Fruit fly (Drosophila melanogaster): ENCODE results near the gene RpL27.

Gene RpL27

DNA sequence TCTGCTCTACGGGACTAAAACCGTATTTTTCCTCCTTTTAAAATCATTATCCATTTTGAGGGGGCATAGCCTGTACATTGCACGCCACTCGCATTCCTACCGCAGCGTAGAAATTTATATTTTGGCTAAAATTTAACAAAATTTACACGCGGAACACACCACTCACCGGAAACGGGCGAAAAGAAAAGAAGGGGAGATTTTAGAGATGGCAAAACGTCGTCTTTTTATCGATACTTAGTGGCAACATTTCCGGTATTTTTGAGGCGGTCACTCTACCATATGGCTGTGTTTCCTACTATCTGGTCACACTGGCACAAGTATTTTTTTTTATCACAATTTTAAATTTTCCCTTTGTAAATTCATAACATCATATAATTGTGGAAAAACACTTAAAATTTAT lies at the start of gene RpL27 (continued):
- TF ChIP-seq CG17568 (GFP tag; optimal IDR thresholded peaks at IDR 0.05): peak; percentile 89
- no peak for TF ChIP-seq luna (GFP tag; optimal IDR thresholded peaks at IDR 0.05)
- peak; percentile 23 for TF ChIP-seq zf30C (GFP tag; optimal IDR thresholded peaks at IDR 0.05)
- no peak for TF ChIP-seq CG11093 (GFP tag; IDR thresholded peaks at IDR 0.05)
- peak; percentile 92 for TF ChIP-seq Ets65A (GFP tag)
- peak; percentile 81 for TF ChIP-seq BEAF-32 (GFP tag; optimal IDR thresholded peaks at IDR 0.05)
- TF ChIP-seq CG6272 (GFP tag; IDR thresholded peaks at IDR 0.05): peak; percentile 30
- TF ChIP-seq nom (GFP tag; optimal IDR thresholded peaks at IDR 0.05): peak; percentile 86
- TF ChIP-seq Bdp1 (GFP tag; optimal IDR thresholded peaks at IDR 0.05): peak; percentile 59
- peak; percentile 76 for TF ChIP-seq CG7372 (GFP tag; IDR thresholded peaks at IDR 0.05)
- peak; percentile 73 for TF ChIP-seq CG18011 (GFP tag; optimal IDR thresholded peaks at IDR 0.05)
- peak; percentile 39 for TF ChIP-seq grn (GFP tag; optimal IDR thresholded peaks at IDR 0.05)
- no peak for TF ChIP-seq Gsc (GFP tag; IDR thresholded peaks at IDR 0.05)
- peak; percentile 79 for TF ChIP-seq CG10147 (GFP tag; optimal IDR thresholded peaks at IDR 0.05)
- TF ChIP-seq crc (GFP tag; optimal IDR thresholded peaks at IDR 0.05): peak; percentile 58
- no peak for TF ChIP-seq CG3838 (GFP tag; optimal IDR thresholded peaks at IDR 0.05)
- TF ChIP-seq CG12942 (GFP tag; optimal IDR thresholded peaks at IDR 0.05): peak; percentile 41
- peak; percentile 68 for TF ChIP-seq Dek (tag; optimal IDR thresholded peaks at IDR 0.05)
- TF ChIP-seq CG34422 (GFP tag; IDR thresholded peaks at IDR 0.05): peak; percentile 79
- TF ChIP-seq sug (tag; optimal IDR thresholded peaks at IDR 0.05): peak; percentile 84
- TF ChIP-seq pfk (GFP tag; optimal IDR thresholded peaks at IDR 0.05): peak; percentile 79
- peak; percentile 55 for TF ChIP-seq CG10654 (GFP tag; optimal IDR thresholded peaks at IDR 0.05)
- peak; percentile 73 for TF ChIP-seq Nf-YC (tag; optimal IDR thresholded peaks at IDR 0.05)
- TF ChIP-seq nerfin-2 (GFP tag; IDR thresholded peaks at IDR 0.05; ENCODE audit: partially characterized antibody): no peak
- TF ChIP-seq slp2 (GFP tag; optimal IDR thresholded peaks at IDR 0.05): peak; percentile 63
- TF ChIP-seq Mrtf (GFP tag; IDR thresholded peaks at IDR 0.05): no peak; the same call in 1 of the 3 replicates
- peak; percentile 92 for TF ChIP-seq B-H2 (GFP tag; optimal IDR thresholded peaks at IDR 0.05)
- no peak for TF ChIP-seq kay (GFP tag; optimal IDR thresholded peaks at IDR 0.05)
- TF ChIP-seq CkIIα-i1 (GFP tag; IDR thresholded peaks at IDR 0.05): no peak
- TF ChIP-seq ham (GFP tag; IDR thresholded peaks at IDR 0.05): no peak
- TF ChIP-seq h (optimal IDR thresholded peaks at IDR 0.05): no peak
- peak; percentile 77; the same call in 1 of the 2 replicates for TF ChIP-seq CG32767 (GFP tag; IDR thresholded peaks at IDR 0.05)
- peak; percentile 37 to 67 for TF ChIP-seq bsh (GFP tag; optimal IDR thresholded peaks at IDR 0.05)
- no peak for TF ChIP-seq CG18476 (GFP tag; optimal IDR thresholded peaks at IDR 0.05)
- peak; percentile 60 for TF ChIP-seq D19A (tag; optimal IDR thresholded peaks at IDR 0.05)
- TF ChIP-seq CG4404 (GFP tag; IDR thresholded peaks at IDR 0.05): no peak
- TF ChIP-seq btn (GFP tag; optimal IDR thresholded peaks at IDR 0.05): peak; percentile 38
- peak; percentile 61; the same call in 1 of the 3 replicates for TF ChIP-seq so (GFP tag; IDR thresholded peaks at IDR 0.05)
- TF ChIP-seq Fer3 (tag; optimal IDR thresholded peaks at IDR 0.05): peak; percentile 88
- peak; percentile 73 for TF ChIP-seq CG14014 (GFP tag; IDR thresholded peaks at IDR 0.05)
- TF ChIP-seq seq (GFP tag; IDR thresholded peaks at IDR 0.05): peak; percentile 51; the same call in 1 of the 2 replicates
- peak; percentile 98 for TF ChIP-seq Med (GFP tag)
- no peak for TF ChIP-seq mld (GFP tag; IDR thresholded peaks at IDR 0.05; ENCODE audit: partially characterized antibody)
- TF ChIP-seq CG31388 (GFP tag; optimal IDR thresholded peaks at IDR 0.05): peak; percentile 27
- TF ChIP-seq CG9876 (GFP tag; optimal IDR thresholded peaks at IDR 0.05): peak; percentile 81
- peak; percentile 49 for TF ChIP-seq ewg (GFP tag; optimal IDR thresholded peaks at IDR 0.05)
- peak; percentile 80 for TF ChIP-seq Hand (GFP tag; optimal IDR thresholded peaks at IDR 0.05)
- peak; percentile 86 for TF ChIP-seq CG10209 (GFP tag; optimal IDR thresholded peaks at IDR 0.05)
- TF ChIP-seq gem (tag; optimal IDR thresholded peaks at IDR 0.05): peak; percentile 68
- TF ChIP-seq prd (optimal IDR thresholded peaks at IDR 0.05): no peak
- TF ChIP-seq prd (GFP tag; IDR thresholded peaks at IDR 0.05): peak; percentile 46; the same call in 2 of the 3 replicates
- TF ChIP-seq Dip3 (GFP tag; optimal IDR thresholded peaks at IDR 0.05): peak; percentile 66

Data from whole organism, embryonic.